Worm (Caenorhabditis elegans): Measurements from ENCODE around the gene Y71H2B.11.
A peak's percentile ranks its signal among the peaks of the same experiment; 100 is the strongest.

The Y71H2B.11 gene

ce11 chrIII:2572421-2572820 is 31.4 kb upstream of the Y71H2B.11 start:
- TF ChIP-seq nhr-237 (tag; optimal IDR thresholded peaks at IDR 0.05) (no peak), unc-39 (tag; optimal IDR thresholded peaks at IDR 0.05) (no peak), tbx-8 (GFP tag; optimal IDR thresholded peaks at IDR 0.05) (no peak), hlh-1 (tag; optimal IDR thresholded peaks at IDR 0.05) (no peak), elt-1 (tag; optimal IDR thresholded peaks at IDR 0.05; ENCODE audit: borderline replicate concordance, insufficient read depth) (no peak), unc-120 (tag; optimal IDR thresholded peaks at IDR 0.05; ENCODE audit: poor library complexity, severe bottlenecking) (no peak), snpc-4 (tag; optimal IDR thresholded peaks at IDR 0.05) (no peak), sem-2 (GFP tag; optimal IDR thresholded peaks at IDR 0.05) (no peak), ces-1 (GFP tag; optimal IDR thresholded peaks at IDR 0.05) (no peak), flh-1 (GFP tag; optimal IDR thresholded peaks at IDR 0.05) (no peak), nhr-12 (tag; optimal IDR thresholded peaks at IDR 0.05) (no peak), mep-1 (tag; optimal IDR thresholded peaks at IDR 0.05) (no peak), elt-3 (tag; optimal IDR thresholded peaks at IDR 0.05) (no peak)

ce11 chrIII:2575635-2576164 is 28.1 kb upstream of the Y71H2B.11 start, which contains the start of gene Y54F10AR.1:
Gene Y54F10AR.1 (minus strand): TSS chrIII:2575685.
- no peak for TF ChIP-seq unc-39 (tag; optimal IDR thresholded peaks at IDR 0.05)
- no peak for TF ChIP-seq mls-2 (tag; optimal IDR thresholded peaks at IDR 0.05)
- TF ChIP-seq zip-8 (tag; optimal IDR thresholded peaks at IDR 0.05), result no peak
- no peak for TF ChIP-seq tbx-8 (GFP tag; optimal IDR thresholded peaks at IDR 0.05)
- no peak for TF ChIP-seq elt-1 (tag; optimal IDR thresholded peaks at IDR 0.05; ENCODE audit: borderline replicate concordance, insufficient read depth)
- no peak for TF ChIP-seq elt-3 (tag; optimal IDR thresholded peaks at IDR 0.05)
- no peak for TF ChIP-seq M03D4.4 (tag; optimal IDR thresholded peaks at IDR 0.05)
- no peak for TF ChIP-seq snpc-4 (tag; optimal IDR thresholded peaks at IDR 0.05)
- TF ChIP-seq bed-3 (GFP tag; optimal IDR thresholded peaks at IDR 0.05), result no peak
- no peak for TF ChIP-seq nhr-237 (tag; optimal IDR thresholded peaks at IDR 0.05)
- no peak for TF ChIP-seq cnd-1 (tag; optimal IDR thresholded peaks at IDR 0.05)

ce11 chrIII:2576360-2577259 is 27.2 kb upstream of the Y71H2B.11 start:
- TF ChIP-seq lin-13 (tag; optimal IDR thresholded peaks at IDR 0.05), result peak; percentile 14
- TF ChIP-seq flh-1 (GFP tag; optimal IDR thresholded peaks at IDR 0.05), result no peak
- no peak for TF ChIP-seq pha-4 (tag; optimal IDR thresholded peaks at IDR 0.05)
- no peak for TF ChIP-seq tbx-8 (GFP tag; optimal IDR thresholded peaks at IDR 0.05)
- TF ChIP-seq ztf-11 (tag; optimal IDR thresholded peaks at IDR 0.05), result no peak
- peak; percentile 19 for TF ChIP-seq M03D4.4 (tag; optimal IDR thresholded peaks at IDR 0.05)
- TF ChIP-seq zip-8 (tag; optimal IDR thresholded peaks at IDR 0.05), result no peak
- no peak for TF ChIP-seq elt-1 (tag; optimal IDR thresholded peaks at IDR 0.05; ENCODE audit: borderline replicate concordance, insufficient read depth)
- TF ChIP-seq sptf-1 (tag; optimal IDR thresholded peaks at IDR 0.05), result peak; percentile 75
- no peak for TF ChIP-seq snpc-4 (tag; optimal IDR thresholded peaks at IDR 0.05)
- TF ChIP-seq nhr-237 (tag; optimal IDR thresholded peaks at IDR 0.05), result no peak
- no peak for TF ChIP-seq nhr-12 (tag; optimal IDR thresholded peaks at IDR 0.05)
- TF ChIP-seq drap-1 (GFP tag; optimal IDR thresholded peaks at IDR 0.05), result peak; percentile 38
- peak; percentile 38 for TF ChIP-seq ceh-83 (GFP tag; optimal IDR thresholded peaks at IDR 0.05)
- peak; percentile 44 for TF ChIP-seq lsy-2 (tag; optimal IDR thresholded peaks at IDR 0.05)
- TF ChIP-seq mep-1 (tag; optimal IDR thresholded peaks at IDR 0.05), result peak; percentile 43
- TF ChIP-seq nhr-28 (tag; optimal IDR thresholded peaks at IDR 0.05), result no peak
- no peak for TF ChIP-seq unc-39 (tag; optimal IDR thresholded peaks at IDR 0.05)
- no peak for TF ChIP-seq nhr-76 (tag; optimal IDR thresholded peaks at IDR 0.05)
- TF ChIP-seq ceh-43 (GFP tag; optimal IDR thresholded peaks at IDR 0.05), result peak; percentile 5
- TF ChIP-seq lin-32 (GFP tag; optimal IDR thresholded peaks at IDR 0.05), result peak; percentile 2
- TF ChIP-seq ham-2 (GFP tag; optimal IDR thresholded peaks at IDR 0.05), result peak; percentile 69
- peak; percentile 41 for TF ChIP-seq mls-2 (tag; optimal IDR thresholded peaks at IDR 0.05)
- no peak for TF ChIP-seq bed-3 (GFP tag; optimal IDR thresholded peaks at IDR 0.05)
- TF ChIP-seq sem-2 (GFP tag; optimal IDR thresholded peaks at IDR 0.05), result no peak
- no peak for TF ChIP-seq cnd-1 (tag; optimal IDR thresholded peaks at IDR 0.05)
- TF ChIP-seq elt-3 (tag; optimal IDR thresholded peaks at IDR 0.05), result no peak
- peak; percentile 7 for TF ChIP-seq hlh-1 (tag; optimal IDR thresholded peaks at IDR 0.05)
- TF ChIP-seq ceh-39 (tag; optimal IDR thresholded peaks at IDR 0.05), result no peak
- no peak for TF ChIP-seq nhr-2 (tag; optimal IDR thresholded peaks at IDR 0.05)
- peak; percentile 49 for TF ChIP-seq ces-1 (GFP tag; optimal IDR thresholded peaks at IDR 0.05)
- TF ChIP-seq blmp-1 (tag; optimal IDR thresholded peaks at IDR 0.05), result no peak
- TF ChIP-seq unc-62 (GFP tag; optimal IDR thresholded peaks at IDR 0.05), result no peak
- TF ChIP-seq unc-120 (tag; optimal IDR thresholded peaks at IDR 0.05; ENCODE audit: poor library complexity, severe bottlenecking), result peak; percentile 48
- no peak for TF ChIP-seq mab-5 (tag; optimal IDR thresholded peaks at IDR 0.05)
